Worm (Caenorhabditis elegans) whole organism, L3 larva: Measurements from ENCODE around the gene taf-6.1.

ENCODE experiments used
- R02D3.7 ChIP-seq: fragments of 150-350 bp; optimal IDR thresholded peaks from 2 replicates; lab custom pipeline; 2014; ENCODE audit warnings: missing biosample characterization, missing genetic modification characterization
- ZK546.5 ChIP-seq: sonication (generic microtip); optimal IDR thresholded peaks from 2 replicates; lab custom pipeline; 2017; ENCODE audit warnings: missing biosample characterization, missing genetic modification characterization
- aly-2 ChIP-seq: fragments of 150-350 bp; optimal IDR thresholded peaks from 2 replicates; lab custom pipeline; 2014; ENCODE audit warnings: missing biosample characterization, missing genetic modification characterization
- ceh-16 ChIP-seq: sonication (generic microtip); optimal IDR thresholded peaks from 2 replicates; lab custom pipeline; 2017; ENCODE audit warnings: missing biosample characterization, missing genetic modification characterization
- ceh-82 ChIP-seq: fragments of 150-350 bp; optimal IDR thresholded peaks from 2 replicates; lab custom pipeline; 2014; ENCODE audit warnings: missing biosample characterization, missing genetic modification characterization
- egl-27 ChIP-seq: sonication (generic microtip); optimal IDR thresholded peaks from 4 replicates; lab custom pipeline; 2017; ENCODE audit warnings: missing biosample characterization, missing genetic modification reagents, missing genetic modification characterization
- egl-5 ChIP-seq: fragments of 150-350 bp; optimal IDR thresholded peaks from 2 replicates; lab custom pipeline; 2017; ENCODE audit warnings: missing biosample characterization, missing genetic modification reagents, missing genetic modification characterization, inconsistent platforms
- elt-1 ChIP-seq: fragments of 150-350 bp; optimal IDR thresholded peaks from 2 replicates; lab custom pipeline; 2014; ENCODE audit warnings: missing biosample characterization, missing genetic modification characterization
- elt-2 ChIP-seq: sonication (generic microtip); optimal IDR thresholded peaks from 2 replicates; lab custom pipeline; 2016; ENCODE audit warnings: missing genetic modification reagents, mild to moderate bottlenecking, missing genetic modification characterization, missing compliant biosample characterization
- elt-3 ChIP-seq, 3 experiments: fragments of 150-350 bp in 1 of 3; sonication (generic microtip) in 2 of 3; optimal IDR thresholded peaks; 2 replicates in 2 of 3; 4 replicates in 1 of 3; lab custom pipeline; 2014 to 2017; ENCODE audit warnings: missing biosample characterization in 3 of 3, missing genetic modification characterization in 3 of 3
- fkh-10 ChIP-seq: sonication (generic microtip); optimal IDR thresholded peaks from 2 replicates; lab custom pipeline; 2017; ENCODE audit warnings: missing biosample characterization, missing genetic modification reagents, missing genetic modification characterization
- fkh-2 ChIP-seq: fragments of 150-350 bp; optimal IDR thresholded peaks from 2 replicates; lab custom pipeline; 2014; ENCODE audit warnings: missing biosample characterization, missing genetic modification reagents, missing genetic modification characterization
- fos-1 ChIP-seq: fragments of 150-350 bp; optimal IDR thresholded peaks from 2 replicates; lab custom pipeline; 2014; ENCODE audit warnings: missing biosample characterization, missing genetic modification characterization
- hmg-11 ChIP-seq: sonication (generic microtip); optimal IDR thresholded peaks from 2 replicates; lab custom pipeline; 2016; ENCODE audit warnings: missing genetic modification characterization, missing compliant biosample characterization
- jun-1 ChIP-seq: fragments of 150-350 bp; optimal IDR thresholded peaks from 2 replicates; lab custom pipeline; 2014; ENCODE audit warnings: missing biosample characterization, missing genetic modification reagents, missing genetic modification characterization
- lin-39 ChIP-seq: fragments of 150-350 bp; optimal IDR thresholded peaks from 2 replicates; lab custom pipeline; 2018; ENCODE audit warnings: missing biosample characterization, missing genetic modification reagents, missing genetic modification characterization
- lsy-12 ChIP-seq: sonication (generic microtip); optimal IDR thresholded peaks from 2 replicates; lab custom pipeline; 2016; ENCODE audit warnings: mild to moderate bottlenecking, missing genetic modification characterization, missing compliant biosample characterization
- mdl-1 ChIP-seq: fragments of 150-350 bp; optimal IDR thresholded peaks from 2 replicates; lab custom pipeline; 2014; ENCODE audit warnings: missing biosample characterization, missing genetic modification characterization
- mml-1 ChIP-seq: fragments of 150-350 bp; sonication (generic microtip); optimal IDR thresholded peaks from 3 replicates; lab custom pipeline; 2014; ENCODE audit warnings: missing biosample characterization, missing genetic modification characterization
- nhr-11 ChIP-seq: fragments of 150-350 bp; optimal IDR thresholded peaks from 2 replicates; lab custom pipeline; 2014; ENCODE audit warnings: missing biosample characterization, missing genetic modification characterization
- nhr-12 ChIP-seq: fragments of 150-350 bp; optimal IDR thresholded peaks from 2 replicates; lab custom pipeline; 2014; ENCODE audit warnings: missing biosample characterization, missing genetic modification characterization
- nhr-25 ChIP-seq: sonication (generic microtip); optimal IDR thresholded peaks from 2 replicates; lab custom pipeline; 2017; ENCODE audit warnings: missing biosample characterization, missing genetic modification characterization
- nhr-28 ChIP-seq: fragments of 150-350 bp; optimal IDR thresholded peaks from 2 replicates; lab custom pipeline; 2014; ENCODE audit warnings: missing biosample characterization, missing genetic modification characterization
- nhr-43 ChIP-seq: sonication (generic microtip); optimal IDR thresholded peaks from 2 replicates; lab custom pipeline; 2016; ENCODE audit warnings: mild to moderate bottlenecking, missing genetic modification characterization, missing compliant biosample characterization; ENCODE audit not compliant: poor library complexity, severe bottlenecking
- pha-4 ChIP-seq: fragments of 150-350 bp; optimal IDR thresholded peaks from 2 replicates; lab custom pipeline; 2014; ENCODE audit warnings: missing biosample characterization, missing genetic modification reagents, missing genetic modification characterization
- pqm-1 ChIP-seq: fragments of 150-350 bp; optimal IDR thresholded peaks from 2 replicates; lab custom pipeline; 2017; ENCODE audit warnings: missing biosample characterization, missing genetic modification characterization, inconsistent platforms
- sea-2 ChIP-seq: fragments of 150-350 bp; sonication (generic microtip); optimal IDR thresholded peaks from 4 replicates; lab custom pipeline; 2014; ENCODE audit warnings: missing biosample characterization, missing genetic modification reagents, missing genetic modification characterization
- skn-1 ChIP-seq: fragments of 150-350 bp; optimal IDR thresholded peaks from 2 replicates; lab custom pipeline; 2014; ENCODE audit warnings: missing biosample characterization, missing genetic modification characterization
- unc-39 ChIP-seq: sonication (generic microtip); optimal IDR thresholded peaks from 4 replicates; lab custom pipeline; 2017; ENCODE audit warnings: missing biosample characterization, missing genetic modification characterization
- unc-62 ChIP-seq: fragments of 150-350 bp; sonication (generic microtip); optimal IDR thresholded peaks from 4 replicates; lab custom pipeline; 2014; ENCODE audit warnings: missing biosample characterization, missing genetic modification reagents, missing genetic modification characterization
- ztf-4 ChIP-seq: fragments of 150-350 bp; optimal IDR thresholded peaks from 2 replicates; lab custom pipeline; 2014; ENCODE audit warnings: missing biosample characterization, missing genetic modification characterization

Gene taf-6.1

DNA sequence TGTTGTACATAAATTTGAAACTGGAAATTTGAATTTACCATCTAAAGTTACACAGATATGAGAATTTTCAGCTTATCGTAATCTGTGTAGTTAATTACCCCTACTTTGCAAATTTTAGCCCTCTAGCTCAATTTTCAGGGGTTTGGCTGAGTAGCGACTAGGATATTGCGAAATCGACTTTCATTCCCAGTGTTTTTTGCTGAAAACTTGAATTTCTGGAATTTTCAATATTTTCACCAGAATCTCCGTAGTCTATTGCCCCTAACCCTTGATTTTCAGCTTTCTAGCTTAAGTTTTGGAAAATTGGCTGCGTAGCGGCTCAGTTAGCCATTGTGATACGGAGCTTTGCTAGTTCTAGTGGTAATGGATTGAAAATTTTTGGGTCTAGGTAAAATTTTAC is 29.4 kb downstream of the taf-6.1 start:
- no peak for TF ChIP-seq elt-3 (tag; optimal IDR thresholded peaks at IDR 0.05; lab: Kevin White, UChicago)
- TF ChIP-seq unc-62 (GFP tag; lab: Kevin White, UChicago), result no peak
- TF ChIP-seq fkh-2 (tag; lab: Kevin White, UChicago), result no peak
- no peak for TF ChIP-seq sea-2 (GFP tag; lab: Kevin White, UChicago)
- no peak for TF ChIP-seq egl-5 (tag; lab: Kevin White, UChicago)
- TF ChIP-seq skn-1 (tag; lab: Kevin White, UChicago), result no peak
- no peak for TF ChIP-seq elt-1 (tag; lab: Kevin White, UChicago)
- no peak for TF ChIP-seq hmg-11 (tag; lab: Kevin White, UChicago)
- no peak for TF ChIP-seq nhr-28 (tag; lab: Kevin White, UChicago)
- no peak for TF ChIP-seq lsy-12 (tag; lab: Kevin White, UChicago)
- no peak for TF ChIP-seq nhr-25 (tag; lab: Kevin White, UChicago)
- TF ChIP-seq fkh-10 (GFP tag; lab: Kevin White, UChicago), result no peak
- no peak for TF ChIP-seq pha-4 (tag; lab: Kevin White, UChicago)

ce11 chrII:1159718-1160117 is 31.9 kb downstream of the taf-6.1 start:
- TF ChIP-seq pqm-1 (tag; lab: Kevin White, UChicago) (peak; percentile 46), fkh-2 (tag; lab: Kevin White, UChicago) (no peak), elt-2 (tag; lab: Kevin White, UChicago) (peak; percentile 92), lin-39 (tag; lab: Kevin White, UChicago) (no peak), jun-1 (tag; lab: Kevin White, UChicago) (peak; percentile 48)
- TF ChIP-seq, all 47 proteins: peak for 3

DNA sequence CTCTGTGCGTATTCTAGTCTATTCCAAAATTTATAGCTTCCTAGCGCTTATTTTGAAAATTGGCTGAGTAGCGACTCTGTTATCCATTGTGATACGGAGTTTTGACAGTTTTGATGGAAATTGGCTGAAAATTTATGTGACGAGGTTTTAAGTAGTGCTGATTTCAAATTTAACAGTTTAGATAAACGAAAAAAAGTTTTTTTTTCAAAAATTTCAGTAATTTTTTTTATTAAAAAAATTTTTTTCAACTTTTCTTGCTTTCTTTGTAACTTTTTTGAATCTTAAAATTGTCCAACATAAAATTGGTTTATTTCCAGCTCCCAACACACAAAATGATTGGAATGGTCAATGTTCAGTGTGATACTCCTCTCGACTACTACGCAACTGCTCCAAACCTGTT is 35.5 kb downstream of the taf-6.1 start, which contains the start of gene T23F4.2:
T23F4.2 (plus strand) TSS at position 301 of the 400 bp plus-strand sequence.
- TF ChIP-seq aly-2 (tag; lab: Kevin White, UChicago) (no peak), unc-62 (GFP tag; lab: Kevin White, UChicago) (no peak), elt-3 (tag; optimal IDR thresholded peaks at IDR 0.05; lab: Kevin White, UChicago) (no peak), pqm-1 (tag; lab: Kevin White, UChicago) (no peak), lsy-12 (tag; lab: Kevin White, UChicago) (no peak), unc-39 (tag; lab: Kevin White, UChicago) (no peak), R02D3.7 (tag; lab: Kevin White, UChicago) (no peak), ztf-4 (tag; lab: Kevin White, UChicago) (no peak), nhr-43 (no peak), lin-39 (tag; lab: Kevin White, UChicago) (no peak), elt-1 (tag; lab: Kevin White, UChicago) (no peak), nhr-28 (tag; lab: Kevin White, UChicago) (no peak), nhr-12 (no peak), ceh-16 (tag; lab: Kevin White, UChicago) (no peak), egl-27 (tag; lab: Kevin White, UChicago) (no peak)

DNA sequence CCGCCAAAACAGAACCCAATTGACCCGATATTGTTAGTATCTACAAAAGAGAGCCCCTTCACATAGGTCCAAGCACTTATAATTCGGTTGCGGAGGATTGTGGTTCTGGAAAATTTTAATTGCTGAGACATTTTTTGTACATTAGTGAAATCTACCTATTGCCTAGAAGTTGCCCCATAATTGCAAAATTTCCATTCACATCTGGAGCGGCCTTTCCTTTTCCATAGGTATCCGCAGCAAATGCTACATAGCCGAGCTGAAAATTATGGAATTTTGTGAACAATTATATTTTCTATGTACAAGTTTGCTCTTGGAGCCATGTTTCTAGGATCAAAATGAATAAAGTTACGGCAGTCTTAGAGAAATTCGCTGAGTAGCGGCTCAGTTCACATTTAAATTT is 43.1 kb downstream of the taf-6.1 start:
- no peak for TF ChIP-seq ceh-82 (tag; lab: Kevin White, UChicago)
- no peak for TF ChIP-seq nhr-28 (tag; lab: Kevin White, UChicago)
- TF ChIP-seq mml-1 (tag; lab: Kevin White, UChicago), result no peak
- no peak for TF ChIP-seq elt-1 (tag; lab: Kevin White, UChicago)
- no peak for TF ChIP-seq pqm-1 (tag; lab: Kevin White, UChicago)
- TF ChIP-seq fkh-10 (GFP tag; lab: Kevin White, UChicago), result no peak
- no peak for TF ChIP-seq nhr-11 (tag; lab: Kevin White, UChicago)
- TF ChIP-seq fos-1 (tag; lab: Kevin White, UChicago), result no peak
- TF ChIP-seq aly-2 (tag; lab: Kevin White, UChicago), result no peak
- no peak for TF ChIP-seq ztf-4 (tag; lab: Kevin White, UChicago)
- TF ChIP-seq ZK546.5 (tag; lab: Kevin White, UChicago), result no peak
- no peak for TF ChIP-seq nhr-43
- TF ChIP-seq elt-3 (tag; optimal IDR thresholded peaks at IDR 0.05; lab: Kevin White, UChicago), result no peak

ce11 chrII:1172080-1172575 is 44.4 kb downstream of the taf-6.1 start, which contains the start of gene dlhd-1:
Gene dlhd-1 (minus strand): TSS chrII:1172130.
- no peak for TF ChIP-seq mdl-1 (tag; lab: Kevin White, UChicago)
- peak; percentile 65 for TF ChIP-seq elt-2 (tag; lab: Kevin White, UChicago)
